Worm (Caenorhabditis elegans) whole organism, midembryonic: Measurements from ENCODE around the gene srg-58.

ENCODE experiments used
- T22C8.4 ChIP-seq: fragments of 200-800 bp; sonication (Bioruptor generic); IDR thresholded peaks from 2 replicates; pipeline ENCODE4 v1.3.6; 2022; ENCODE audit warnings: missing genetic modification characterization, missing compliant biosample characterization
- cog-1 ChIP-seq: sonication (generic microtip); optimal IDR thresholded peaks from 2 replicates; lab custom pipeline; 2016; ENCODE audit warnings: missing genetic modification characterization, missing compliant biosample characterization
- flt-1 ChIP-seq: fragments of 200-800 bp; sonication (Bioruptor generic); IDR thresholded peaks from 2 replicates; pipeline ENCODE4 v1.3.6; 2022; ENCODE audit warnings: missing genetic modification characterization, missing compliant biosample characterization
- klf-2 ChIP-seq: fragments of 200-800 bp; sonication (Bioruptor generic); conservative IDR thresholded peaks from 2 replicates; pipeline ENCODE4 v1.3.6; 2022; ENCODE audit warnings: missing genetic modification reagents, missing genetic modification characterization, missing compliant biosample characterization
- med-1 ChIP-seq: sonication (generic microtip); optimal IDR thresholded peaks from 2 replicates; lab custom pipeline; 2017; ENCODE audit warnings: missing genetic modification characterization, mild to moderate bottlenecking, missing compliant biosample characterization, antibody characterized with exemption, missing genetic modification reagents; ENCODE audit not compliant: insufficient read depth
- ref-1 ChIP-seq: fragments of 200-800 bp; sonication (Bioruptor generic); conservative IDR thresholded peaks from 2 replicates; pipeline ENCODE4 v1.3.6; 2022; ENCODE audit warnings: missing genetic modification reagents, missing genetic modification characterization, missing compliant biosample characterization
- tab-1 ChIP-seq: fragments of 200-800 bp; sonication (Bioruptor generic); IDR thresholded peaks from 2 replicates; pipeline ENCODE4 v1.3.6; 2022; ENCODE audit warnings: missing genetic modification characterization, missing compliant biosample characterization
- ztf-23 ChIP-seq: fragments of 200-800 bp; sonication (Bioruptor generic); IDR thresholded peaks from 2 replicates; pipeline ENCODE4 v1.3.6; 2022; ENCODE audit warnings: missing genetic modification reagents, missing genetic modification characterization, missing compliant biosample characterization
- ztf-29 ChIP-seq: fragments of 200-800 bp; sonication (Bioruptor generic); IDR thresholded peaks from 2 replicates; pipeline ENCODE4 v1.3.6; 2022; ENCODE audit warnings: missing genetic modification reagents, missing genetic modification characterization, missing compliant biosample characterization

srg-58 gene

ce11 chrV:2753007-2753406, 6.3 kb downstream of the srg-58 start, which contains the start of gene srx-26:
Gene srx-26, minus strand, starts transcription at chrV:2753107.
- TF ChIP-seq klf-2 = no peak
- TF ChIP-seq ref-1 = no peak
- no peak for TF ChIP-seq ztf-23 (GFP tag; lab: Robert Waterston, UW)
- no peak for TF ChIP-seq cog-1 (tag; lab: Kevin White, UChicago)
- no peak for TF ChIP-seq tab-1 (GFP tag; lab: Robert Waterston, UW)
- TF ChIP-seq T22C8.4 = no peak
- no peak for TF ChIP-seq ztf-29 (GFP tag; lab: Robert Waterston, UW)
- TF ChIP-seq med-1 (GFP tag; lab: Kevin White, UChicago) = no peak
- no peak for TF ChIP-seq flt-1

ce11 chrV:2750006-2750405, 9.3 kb downstream of the srg-58 start, which contains the start of gene srx-24:
Gene srx-24, minus strand, starts transcription at chrV:2750106.
- no peak for TF ChIP-seq med-1 (GFP tag; lab: Kevin White, UChicago)
- TF ChIP-seq klf-2 = no peak
- no peak for TF ChIP-seq T22C8.4
- TF ChIP-seq tab-1 (GFP tag; lab: Robert Waterston, UW) = no peak
- TF ChIP-seq ref-1 = no peak
- TF ChIP-seq ztf-29 (GFP tag; lab: Robert Waterston, UW) = no peak
- no peak for TF ChIP-seq cog-1 (tag; lab: Kevin White, UChicago)
- TF ChIP-seq flt-1 = no peak
- no peak for TF ChIP-seq ztf-23 (GFP tag; lab: Robert Waterston, UW)

- TF ChIP-seq ref-1 (no peak), med-1 (GFP tag; lab: Kevin White, UChicago) (no peak), flt-1 (no peak), ztf-29 (GFP tag; lab: Robert Waterston, UW) (no peak), klf-2 (no peak), cog-1 (tag; lab: Kevin White, UChicago) (no peak), ztf-23 (GFP tag; lab: Robert Waterston, UW) (no peak), T22C8.4 (no peak), tab-1 (GFP tag; lab: Robert Waterston, UW) (no peak)
Measured at ce11 chrV:2746404-2746803, 13.0 kb downstream of the srg-58 start.

- TF ChIP-seq flt-1 (no peak), tab-1 (GFP tag; lab: Robert Waterston, UW) (no peak), klf-2 (no peak), ztf-23 (GFP tag; lab: Robert Waterston, UW) (no peak), T22C8.4 (no peak)
Measured at ce11 chrV:2742298-2742697, 17.1 kb downstream of the srg-58 start, which contains the start of gene srg-62. Gene srg-62, minus strand, starts transcription at chrV:2742398.

ce11 chrV:2740228-2740627, 19.1 kb downstream of the srg-58 start, which contains the start of gene srg-61:
Gene srg-61, minus strand, starts transcription at chrV:2740328.
- TF ChIP-seq med-1 (GFP tag; lab: Kevin White, UChicago) = no peak
- no peak for TF ChIP-seq ref-1
- TF ChIP-seq flt-1 = no peak
- no peak for TF ChIP-seq ztf-23 (GFP tag; lab: Robert Waterston, UW)
- no peak for TF ChIP-seq cog-1 (tag; lab: Kevin White, UChicago)
- no peak for TF ChIP-seq T22C8.4
- TF ChIP-seq klf-2 = no peak
- TF ChIP-seq tab-1 (GFP tag; lab: Robert Waterston, UW) = no peak
- no peak for TF ChIP-seq ztf-29 (GFP tag; lab: Robert Waterston, UW)

- TF ChIP-seq med-1 (GFP tag; lab: Kevin White, UChicago) = no peak
- no peak for TF ChIP-seq ztf-29 (GFP tag; lab: Robert Waterston, UW)
- 0 out of 2 replicates have a peak, but pooled peaks have one; percentile 14 for TF ChIP-seq flt-1
Measured at ce11 chrV:2739607-2740006, 19.7 kb downstream of the srg-58 start.

- TF ChIP-seq ztf-29 (GFP tag; lab: Robert Waterston, UW) (no peak), cog-1 (tag; lab: Kevin White, UChicago) (no peak), ref-1 (no peak), tab-1 (GFP tag; lab: Robert Waterston, UW) (no peak), T22C8.4 (no peak), flt-1 (no peak), ztf-23 (GFP tag; lab: Robert Waterston, UW) (no peak), klf-2 (no peak), med-1 (GFP tag; lab: Kevin White, UChicago) (no peak)
Measured at ce11 chrV:2738174-2738573, 21.2 kb downstream of the srg-58 start, which contains the start of gene srg-56. Gene srg-56, minus strand, starts transcription at chrV:2738274.

- TF ChIP-seq ztf-29 (GFP tag; lab: Robert Waterston, UW) (no peak), T22C8.4 (no peak), ztf-23 (GFP tag; lab: Robert Waterston, UW) (no peak), ref-1 (no peak), cog-1 (tag; lab: Kevin White, UChicago) (no peak), tab-1 (GFP tag; lab: Robert Waterston, UW) (no peak), flt-1 (no peak), klf-2 (no peak), med-1 (GFP tag; lab: Kevin White, UChicago) (no peak)
Measured at ce11 chrV:2734360-2734759, 25.0 kb downstream of the srg-58 start, which contains the start of gene srg-57. Gene srg-57, minus strand, starts transcription at chrV:2734460.

- TF ChIP-seq klf-2 (no peak), flt-1 (no peak), T22C8.4 (no peak), tab-1 (GFP tag; lab: Robert Waterston, UW) (no peak), ref-1 (no peak), cog-1 (tag; lab: Kevin White, UChicago) (no peak), med-1 (GFP tag; lab: Kevin White, UChicago) (no peak)
Measured at ce11 chrV:2730784-2731480, 28.4 kb downstream of the srg-58 start, which contains the start of gene dod-3. Gene dod-3, minus strand, starts transcription at chrV:2731098.

ce11 chrV:2728236-2728635, 31.1 kb downstream of the srg-58 start, which contains the start of gene str-33:
Gene str-33, plus strand, starts transcription at chrV:2728536.
- no peak for TF ChIP-seq klf-2
- no peak for TF ChIP-seq ztf-23 (GFP tag; lab: Robert Waterston, UW)
- TF ChIP-seq cog-1 (tag; lab: Kevin White, UChicago) = no peak
- no peak for TF ChIP-seq ztf-29 (GFP tag; lab: Robert Waterston, UW)
- TF ChIP-seq T22C8.4 = no peak
- TF ChIP-seq ref-1 = no peak
- no peak for TF ChIP-seq flt-1
- TF ChIP-seq tab-1 (GFP tag; lab: Robert Waterston, UW) = no peak
- TF ChIP-seq med-1 (GFP tag; lab: Kevin White, UChicago) = no peak
